Comparison of ENCODE assay signal across 5 worm cellular contexts in genomic region chrX:7569685-7570518, ce11.
TF ChIP-seq lines count a peak whose summit lies in the region.

TSS of gene apy-1 (minus strand) at chrX:7569722.

TF ChIP-seq in whole organism, L1 larva, 84 proteins besides CTCF, POLR2A, EP300 and RAD21 (continues in another document):
- TF ChIP-seq irx-1 (tag; optimal IDR thresholded peaks at IDR 0.05; lab: Kevin White, UChicago) (peak; percentile 59), lin-13 (GFP tag; optimal IDR thresholded peaks at IDR 0.05; lab: Kevin White, UChicago) (no peak), nhr-12 (tag; optimal IDR thresholded peaks at IDR 0.05; lab: Kevin White, UChicago) (no peak), ztf-11 (tag; optimal IDR thresholded peaks at IDR 0.05; lab: Kevin White, UChicago) (peak in 1 of 2 experiments; percentile 71), lsy-2 (tag; optimal IDR thresholded peaks at IDR 0.05; lab: Kevin White, UChicago) (peak; percentile 31 to 34), lin-35 (GFP tag; optimal IDR thresholded peaks at IDR 0.05; lab: Kevin White, UChicago) (peak in 1 of 2 experiments; percentile 48), grh-1 (GFP tag; IDR thresholded peaks at IDR 0.05; lab: Robert Waterston, UW) (no peak), egl-13 (tag; optimal IDR thresholded peaks at IDR 0.05; lab: Kevin White, UChicago) (peak; percentile 66), elt-2 (tag; optimal IDR thresholded peaks at IDR 0.05; lab: Kevin White, UChicago) (peak; percentile 54), unc-86 (tag; optimal IDR thresholded peaks at IDR 0.05; lab: Kevin White, UChicago) (peak; percentile 37), nhr-71 (tag; optimal IDR thresholded peaks at IDR 0.05; lab: Kevin White, UChicago) (peak; percentile 50), nhr-47 (tag; optimal IDR thresholded peaks at IDR 0.05; lab: Kevin White, UChicago) (peak; percentile 69), ceh-88 (GFP tag; IDR thresholded peaks at IDR 0.05; lab: Robert Waterston, UW) (0 out of 2 replicates have a peak, but pooled peaks have one; percentile 18), ceh-8 (GFP tag; optimal IDR thresholded peaks at IDR 0.05; lab: Kevin White, UChicago) (no peak), ztf-4 (tag; optimal IDR thresholded peaks at IDR 0.05; lab: Kevin White, UChicago) (no peak), nhr-85 (tag; lab: Kevin White, UChicago) (peak; percentile 87), ceh-90 (tag; optimal IDR thresholded peaks at IDR 0.05; lab: Kevin White, UChicago) (peak; percentile 59), sox-4 (tag; optimal IDR thresholded peaks at IDR 0.05; lab: Kevin White, UChicago) (peak; percentile 62)

TF ChIP-seq in whole organism, L3 larva, 47 proteins besides CTCF, POLR2A, EP300 and RAD21:
- TF ChIP-seq nhr-43 (tag; optimal IDR thresholded peaks at IDR 0.05; lab: Kevin White, UChicago; ENCODE audit: poor library complexity, severe bottlenecking) (peak; percentile 83), nhr-25 (tag; optimal IDR thresholded peaks at IDR 0.05; lab: Kevin White, UChicago) (peak; percentile 26), ceh-9 (tag; optimal IDR thresholded peaks at IDR 0.05; lab: Kevin White, UChicago) (no peak), hmg-11 (tag; optimal IDR thresholded peaks at IDR 0.05; lab: Kevin White, UChicago) (peak; percentile 5), elt-2 (tag; optimal IDR thresholded peaks at IDR 0.05; lab: Kevin White, UChicago) (peak; percentile 82), mml-1 (tag; optimal IDR thresholded peaks at IDR 0.05; lab: Kevin White, UChicago) (no peak), nfya-1 (tag; optimal IDR thresholded peaks at IDR 0.05; lab: Kevin White, UChicago; ENCODE audit: insufficient read depth) (peak; percentile 33), ceh-28 (tag; optimal IDR thresholded peaks at IDR 0.05; lab: Kevin White, UChicago) (peak; percentile 57), lin-39 (tag; optimal IDR thresholded peaks at IDR 0.05; lab: Kevin White, UChicago) (no peak), nhr-23 (tag; optimal IDR thresholded peaks at IDR 0.05; lab: Kevin White, UChicago) (peak; percentile 28), snpc-4 (tag; optimal IDR thresholded peaks at IDR 0.05; lab: Kevin White, UChicago) (peak; percentile 21), pha-4 (tag; optimal IDR thresholded peaks at IDR 0.05; lab: Kevin White, UChicago) (peak; percentile 56)

TF ChIP-seq in whole organism, early embryonic, 17 proteins besides CTCF, POLR2A, EP300 and RAD21:
- TF ChIP-seq B0310.2 (tag; optimal IDR thresholded peaks at IDR 0.05; lab: Kevin White, UChicago), result no peak
- TF ChIP-seq hmbx-1 (tag; optimal IDR thresholded peaks at IDR 0.05; lab: Kevin White, UChicago), result no peak
- peak; percentile 21; the same call in 1 of the 2 replicates for TF ChIP-seq tbx-37 (GFP tag; conservative IDR thresholded peaks at IDR 0.05; lab: Robert Waterston, UW)
- no peak for TF ChIP-seq tbx-11 (GFP tag; IDR thresholded peaks at IDR 0.05; lab: Robert Waterston, UW)
- no peak for TF ChIP-seq ceh-36 (tag; optimal IDR thresholded peaks at IDR 0.05; lab: Kevin White, UChicago)

TF ChIP-seq in whole organism, midembryonic, 9 proteins besides CTCF, POLR2A, EP300 and RAD21:
- TF ChIP-seq ztf-23 (GFP tag; IDR thresholded peaks at IDR 0.05; lab: Robert Waterston, UW) (no peak), cog-1 (tag; optimal IDR thresholded peaks at IDR 0.05; lab: Kevin White, UChicago) (peak; percentile 1)

TF ChIP-seq in whole organism, young adult, 124 proteins besides CTCF, POLR2A, EP300 and RAD21 (continues in another document):
- TF ChIP-seq tlf-1 (GFP tag; optimal IDR thresholded peaks at IDR 0.05; lab: Kevin White, UChicago), result no peak
- no peak for TF ChIP-seq snpc-4 (GFP tag; optimal IDR thresholded peaks at IDR 0.05; lab: Kevin White, UChicago)
- TF ChIP-seq snpc-4 (tag; optimal IDR thresholded peaks at IDR 0.05; lab: Kevin White, UChicago), result no peak
- TF ChIP-seq sptf-2 (GFP tag; optimal IDR thresholded peaks at IDR 0.05; lab: Kevin White, UChicago), result no peak
- TF ChIP-seq sea-2 (GFP tag; IDR thresholded peaks at IDR 0.05; lab: Robert Waterston, UW), result no peak
- no peak for TF ChIP-seq T26A5.8 (tag; optimal IDR thresholded peaks at IDR 0.05; lab: Kevin White, UChicago)
- no peak for TF ChIP-seq F37B4.10 (GFP tag; IDR thresholded peaks at IDR 0.05; lab: Robert Waterston, UW)
- TF ChIP-seq pbrm-1 (GFP tag; IDR thresholded peaks at IDR 0.05; lab: Robert Waterston, UW), result no peak
- no peak for TF ChIP-seq ztf-22 (GFP tag; optimal IDR thresholded peaks at IDR 0.05; lab: Kevin White, UChicago)
- TF ChIP-seq ama-1 (optimal IDR thresholded peaks at IDR 0.05; lab: Kevin White, UChicago), result no peak
- TF ChIP-seq ama-1 (GFP tag; optimal IDR thresholded peaks at IDR 0.05; lab: Kevin White, UChicago), result no peak
- no peak for TF ChIP-seq madf-8 (GFP tag; conservative IDR thresholded peaks at IDR 0.05; lab: Robert Waterston, UW)
- no peak for TF ChIP-seq bed-2 (GFP tag; IDR thresholded peaks at IDR 0.05; lab: Robert Waterston, UW)
- no peak for TF ChIP-seq F39B2.1 (GFP tag; IDR thresholded peaks at IDR 0.05; lab: Robert Waterston, UW)
- no peak for TF ChIP-seq B0035.1 (tag; optimal IDR thresholded peaks at IDR 0.05; lab: Kevin White, UChicago)
- no peak for TF ChIP-seq bed-1 (GFP tag; IDR thresholded peaks at IDR 0.05; lab: Robert Waterston, UW)
- no peak for TF ChIP-seq cebp-1 (GFP tag; IDR thresholded peaks at IDR 0.05; lab: Robert Waterston, UW)
- TF ChIP-seq cebp-1 (tag; optimal IDR thresholded peaks at IDR 0.05; lab: Kevin White, UChicago), result peak; percentile 21
- TF ChIP-seq unc-130 (GFP tag; optimal IDR thresholded peaks at IDR 0.05; lab: Kevin White, UChicago), result peak; percentile 14
- TF ChIP-seq nhr-120 (GFP tag; IDR thresholded peaks at IDR 0.05; lab: Robert Waterston, UW), result no peak
- no peak for TF ChIP-seq ceh-79 (tag; optimal IDR thresholded peaks at IDR 0.05; lab: Kevin White, UChicago)
- TF ChIP-seq him-1 (tag; optimal IDR thresholded peaks at IDR 0.05; lab: Kevin White, UChicago), result no peak
- TF ChIP-seq ztf-3 (GFP tag; optimal IDR thresholded peaks at IDR 0.05; lab: Kevin White, UChicago), result no peak
- no peak for TF ChIP-seq ccch-3 (GFP tag; optimal IDR thresholded peaks at IDR 0.05; lab: Kevin White, UChicago)
- TF ChIP-seq ceh-100 (GFP tag; IDR thresholded peaks at IDR 0.05; lab: Robert Waterston, UW), result no peak
- TF ChIP-seq nhr-80 (tag; optimal IDR thresholded peaks at IDR 0.05; lab: Kevin White, UChicago), result peak; percentile 59
- no peak for TF ChIP-seq nfyb-1 (GFP tag; IDR thresholded peaks at IDR 0.05; lab: Robert Waterston, UW)
- no peak for TF ChIP-seq xnd-1 (tag; optimal IDR thresholded peaks at IDR 0.05; lab: Kevin White, UChicago)
- TF ChIP-seq lsy-27 (tag; optimal IDR thresholded peaks at IDR 0.05; lab: Kevin White, UChicago; ENCODE audit: borderline replicate concordance, insufficient read depth), result no peak
- TF ChIP-seq ets-4 (GFP tag; optimal IDR thresholded peaks at IDR 0.05; lab: Kevin White, UChicago), result no peak
- peak; percentile 30 for TF ChIP-seq ZK185.1 (tag; optimal IDR thresholded peaks at IDR 0.05; lab: Kevin White, UChicago; ENCODE audit: poor library complexity, severe bottlenecking)
- TF ChIP-seq nfya-1 (tag; optimal IDR thresholded peaks at IDR 0.05; lab: Kevin White, UChicago; ENCODE audit: borderline replicate concordance, insufficient read depth), result no peak
- no peak for TF ChIP-seq mes-4 (tag; optimal IDR thresholded peaks at IDR 0.05; lab: Kevin White, UChicago)
- TF ChIP-seq nhr-90 (tag; optimal IDR thresholded peaks at IDR 0.05; lab: Kevin White, UChicago), result no peak
- TF ChIP-seq rcor-1 (GFP tag; IDR thresholded peaks at IDR 0.05; lab: Robert Waterston, UW), result no peak
- TF ChIP-seq hmg-1.2 (GFP tag; IDR thresholded peaks at IDR 0.05; lab: Robert Waterston, UW), result no peak
- no peak for TF ChIP-seq dox-1 (GFP tag; IDR thresholded peaks at IDR 0.05; lab: Robert Waterston, UW)
- TF ChIP-seq zfh-2 (GFP tag; conservative IDR thresholded peaks at IDR 0.05; lab: Robert Waterston, UW), result no peak
- no peak for TF ChIP-seq pha-4 (tag; optimal IDR thresholded peaks at IDR 0.05; lab: Kevin White, UChicago)
- no peak for TF ChIP-seq snpc-1.3 (tag; optimal IDR thresholded peaks at IDR 0.05; lab: Kevin White, UChicago; ENCODE audit: insufficient read depth)
- no peak for TF ChIP-seq Y67H2A.10 (GFP tag; conservative IDR thresholded peaks at IDR 0.05; lab: Robert Waterston, UW)
- TF ChIP-seq F33H1.4 (GFP tag; IDR thresholded peaks at IDR 0.05; lab: Robert Waterston, UW), result no peak
- TF ChIP-seq K12H6.12 (tag; optimal IDR thresholded peaks at IDR 0.05; lab: Kevin White, UChicago), result no peak
- TF ChIP-seq lin-54 (GFP tag; optimal IDR thresholded peaks at IDR 0.05; lab: Kevin White, UChicago), result no peak
- TF ChIP-seq nhr-27 (tag; optimal IDR thresholded peaks at IDR 0.05; lab: Kevin White, UChicago), result no peak
- no peak for TF ChIP-seq dpl-1 (GFP tag; optimal IDR thresholded peaks at IDR 0.05; lab: Kevin White, UChicago)
- no peak for TF ChIP-seq F52B5.7 (tag; optimal IDR thresholded peaks at IDR 0.05; lab: Kevin White, UChicago)
- no peak for TF ChIP-seq Y53F4B.3 (GFP tag; IDR thresholded peaks at IDR 0.05; lab: Robert Waterston, UW)
- TF ChIP-seq ceh-27 (GFP tag; optimal IDR thresholded peaks at IDR 0.05; lab: Kevin White, UChicago), result no peak
- no peak for TF ChIP-seq mel-28 (tag; optimal IDR thresholded peaks at IDR 0.05; lab: Kevin White, UChicago; ENCODE audit: borderline replicate concordance)
- no peak for TF ChIP-seq F55B11.4 (tag; optimal IDR thresholded peaks at IDR 0.05; lab: Kevin White, UChicago; ENCODE audit: borderline replicate concordance, insufficient read depth)
- TF ChIP-seq K11D2.4 (GFP tag; IDR thresholded peaks at IDR 0.05; lab: Robert Waterston, UW), result 0 out of 2 replicates have a peak, but pooled peaks have one; percentile 23
- TF ChIP-seq athp-1 (tag; optimal IDR thresholded peaks at IDR 0.05; lab: Kevin White, UChicago), result no peak
- TF ChIP-seq snpc-1.1 (tag; optimal IDR thresholded peaks at IDR 0.05; lab: Kevin White, UChicago; ENCODE audit: insufficient read depth), result no peak
- TF ChIP-seq lin-40 (tag; optimal IDR thresholded peaks at IDR 0.05; lab: Kevin White, UChicago), result peak; percentile 11
- TF ChIP-seq dpff-1 (tag; optimal IDR thresholded peaks at IDR 0.05; lab: Kevin White, UChicago), result no peak
- no peak for TF ChIP-seq hlh-26 (GFP tag; conservative IDR thresholded peaks at IDR 0.05; lab: Robert Waterston, UW)
- no peak for TF ChIP-seq ztf-6 (GFP tag; IDR thresholded peaks at IDR 0.05; lab: Robert Waterston, UW)
- TF ChIP-seq T07F8.4 (tag; optimal IDR thresholded peaks at IDR 0.05; lab: Kevin White, UChicago), result no peak
- TF ChIP-seq attf-6 (GFP tag; IDR thresholded peaks at IDR 0.05; lab: Robert Waterston, UW), result no peak

Comparison
In these comparisons a context has a peak if more than half of its experiments do, and no peak if none do; other contexts are left out.
1. Of the 8 proteins assayed by ChIP-seq in both whole organism, young adult and whole organism, L1 larva: peak only in whole organism, young adult: unc-130; only in whole organism, L1 larva: nhr-90; in both: none; in neither: 5; mixed calls (peak in some experiments, not most) for 1.